Fruit fly (Drosophila melanogaster) whole organism, embryonic: ENCODE measurements around the gene Mlc-c.

Experiments used
- B-H2 ChIP-seq: fragments of 200-800 bp; sonication (Bioruptor generic); optimal IDR thresholded peaks from 2 replicates; lab custom pipeline; 2018; ENCODE audit warnings: missing biosample characterization, mild to moderate bottlenecking, missing genetic modification characterization
- BtbVII ChIP-seq: fragments of 200-800 bp; sonication (Bioruptor generic); optimal IDR thresholded peaks from 3 replicates; lab custom pipeline; 2017; ENCODE audit warnings: missing biosample characterization, mild to moderate bottlenecking, missing genetic modification characterization
- CG10979 ChIP-seq: fragments of 200-800 bp; sonication (Bioruptor generic); optimal IDR thresholded peaks from 2 replicates; lab custom pipeline; 2018; ENCODE audit warnings: missing biosample characterization, mild to moderate bottlenecking, missing genetic modification characterization, moderate library complexity
- CG11504 ChIP-seq: fragments of 200-800 bp; sonication (Bioruptor generic); optimal IDR thresholded peaks from 3 replicates; lab custom pipeline; 2019; ENCODE audit warnings: missing biosample characterization, mild to moderate bottlenecking, missing genetic modification characterization, moderate library complexity
- CG11695 ChIP-seq: fragments of 200-800 bp; sonication (Bioruptor generic); IDR thresholded peaks from 3 replicates; pipeline ENCODE4 v1.3.6; 2022; ENCODE audit warnings: missing biosample characterization, missing genetic modification characterization
- CG12155 ChIP-seq: fragments of 200-800 bp; sonication (Bioruptor generic); optimal IDR thresholded peaks from 3 replicates; lab custom pipeline; 2016; ENCODE audit warnings: missing biosample characterization, missing genetic modification characterization
- CG13424 ChIP-seq: fragments of 200-800 bp; sonication (Bioruptor generic); optimal IDR thresholded peaks from 2 replicates; lab custom pipeline; 2019; ENCODE audit warnings: missing biosample characterization, mild to moderate bottlenecking, missing genetic modification characterization, moderate library complexity
- CG13624 ChIP-seq: fragments of 200-800 bp; sonication (Bioruptor generic); optimal IDR thresholded peaks from 2 replicates; lab custom pipeline; 2016; ENCODE audit warnings: missing biosample characterization, missing genetic modification characterization
- CG14860 ChIP-seq: fragments of 200-800 bp; sonication (Bioruptor generic); IDR thresholded peaks from 3 replicates; pipeline ENCODE4 v1.3.6; 2022; ENCODE audit warnings: missing biosample characterization, missing genetic modification characterization; ENCODE audit not compliant: partially characterized antibody
- CG15011 ChIP-seq: fragments of 200-800 bp; sonication (Bioruptor generic); optimal IDR thresholded peaks from 3 replicates; lab custom pipeline; 2018; ENCODE audit warnings: missing biosample characterization, mild to moderate bottlenecking, missing genetic modification characterization
- CG15269 ChIP-seq: fragments of 200-800 bp; sonication (Bioruptor generic); optimal IDR thresholded peaks from 2 replicates; lab custom pipeline; 2018; ENCODE audit warnings: missing biosample characterization, mild to moderate bottlenecking, missing genetic modification characterization, moderate library complexity
- CG1603 ChIP-seq: fragments of 200-800 bp; sonication (Bioruptor generic); optimal IDR thresholded peaks from 2 replicates; lab custom pipeline; 2019; ENCODE audit warnings: missing biosample characterization, mild to moderate bottlenecking, missing genetic modification characterization, moderate library complexity
- CG17328 ChIP-seq: fragments of 200-800 bp; sonication (Bioruptor generic); IDR thresholded peaks from 2 replicates; pipeline ENCODE4 v1.3.6; 2022; ENCODE audit warnings: missing biosample characterization, missing genetic modification characterization
- CG17912 ChIP-seq: fragments of 200-800 bp; sonication (Bioruptor generic); optimal IDR thresholded peaks from 2 replicates; lab custom pipeline; 2018; ENCODE audit warnings: missing biosample characterization, mild to moderate bottlenecking, missing genetic modification characterization
- CG2120 ChIP-seq: fragments of 200-800 bp; sonication (Bioruptor generic); optimal IDR thresholded peaks from 3 replicates; lab custom pipeline; 2016; ENCODE audit warnings: missing biosample characterization, missing genetic modification characterization
- CG2129 ChIP-seq: fragments of 200-800 bp; sonication (Bioruptor generic); IDR thresholded peaks from 2 replicates; pipeline ENCODE4 v1.3.6; 2022; ENCODE audit warnings: missing biosample characterization, missing genetic modification characterization; ENCODE audit not compliant: partially characterized antibody
- CG2712 ChIP-seq: fragments of 200-800 bp; optimal IDR thresholded peaks from 3 replicates; lab custom pipeline; 2019; ENCODE audit warnings: missing biosample characterization, mild to moderate bottlenecking, missing genetic modification characterization, moderate library complexity
- CG32532 ChIP-seq: fragments of 200-800 bp; sonication (Bioruptor generic); IDR thresholded peaks from 2 replicates; pipeline ENCODE4 v1.3.6; 2022; ENCODE audit warnings: missing biosample characterization, missing genetic modification characterization
- CG33557 ChIP-seq: fragments of 200-800 bp; sonication (Bioruptor generic); optimal IDR thresholded peaks from 2 replicates; lab custom pipeline; 2019; ENCODE audit warnings: missing biosample characterization, mild to moderate bottlenecking, missing genetic modification characterization, moderate library complexity
- CG34376 ChIP-seq: fragments of 200-800 bp; sonication (Bioruptor generic); optimal IDR thresholded peaks from 2 replicates; lab custom pipeline; 2018; ENCODE audit warnings: missing biosample characterization, mild to moderate bottlenecking, missing genetic modification characterization
- CG4424 ChIP-seq: fragments of 200-800 bp; sonication (Bioruptor generic); optimal IDR thresholded peaks from 3 replicates; lab custom pipeline; 2016; ENCODE audit warnings: missing biosample characterization, missing genetic modification characterization
- CG4854 ChIP-seq: fragments of 200-800 bp; sonication (Bioruptor generic); optimal IDR thresholded peaks from 2 replicates; lab custom pipeline; 2016; ENCODE audit warnings: missing biosample characterization, missing genetic modification characterization, inconsistent platforms
- CG6683 ChIP-seq: fragments of 200-800 bp; sonication (Bioruptor generic); optimal IDR thresholded peaks from 2 replicates; lab custom pipeline; 2017; ENCODE audit warnings: missing biosample characterization, mild to moderate bottlenecking, missing genetic modification characterization, missing genetic modification reagents
- CG9932 ChIP-seq: fragments of 200-800 bp; sonication (Bioruptor generic); IDR thresholded peaks from 2 replicates; pipeline ENCODE4 v1.3.6; 2022; ENCODE audit warnings: missing biosample characterization, missing genetic modification characterization
- CrebB ChIP-seq: fragments of 200-800 bp; sonication (Bioruptor generic); optimal IDR thresholded peaks from 3 replicates; lab custom pipeline; 2018; ENCODE audit warnings: missing biosample characterization, mild to moderate bottlenecking, missing genetic modification characterization
- Dll ChIP-seq: fragments of 200-800 bp; sonication (Bioruptor generic); IDR thresholded peaks from 4 replicates; pipeline ENCODE4 v1.3.6; 2022; ENCODE audit warnings: missing biosample characterization, missing genetic modification characterization; ENCODE audit not compliant: partially characterized antibody
- E2f2 ChIP-seq: fragments of 200-800 bp; sonication (Bioruptor generic); IDR thresholded peaks from 2 replicates; pipeline ENCODE4 v1.3.6; 2022; ENCODE audit warnings: missing biosample characterization, missing genetic modification characterization
- Fer3 ChIP-seq: fragments of 200-800 bp; sonication (Bioruptor generic); optimal IDR thresholded peaks from 2 replicates; lab custom pipeline; 2018; ENCODE audit warnings: missing biosample characterization, mild to moderate bottlenecking, missing genetic modification characterization, moderate library complexity
- HmgD ChIP-seq: fragments of 200-800 bp; sonication (Bioruptor generic); optimal IDR thresholded peaks from 3 replicates; lab custom pipeline; 2016; ENCODE audit warnings: missing biosample characterization, missing genetic modification characterization
- HmgZ ChIP-seq: fragments of 200-800 bp; sonication (Bioruptor generic); optimal IDR thresholded peaks from 2 replicates; lab custom pipeline; 2018; ENCODE audit warnings: missing biosample characterization, mild to moderate bottlenecking, missing genetic modification characterization
- Hsf ChIP-seq: fragments of 200-800 bp; sonication (Bioruptor generic); optimal IDR thresholded peaks from 3 replicates; lab custom pipeline; 2016; ENCODE audit warnings: missing biosample characterization, missing genetic modification characterization
- Mrtf ChIP-seq: fragments of 200-800 bp; sonication (Bioruptor generic); IDR thresholded peaks from 3 replicates; pipeline ENCODE4 v1.3.6; 2022; ENCODE audit warnings: missing biosample characterization, missing genetic modification characterization
- Poxn ChIP-seq: fragments of 200-800 bp; sonication (Bioruptor generic); IDR thresholded peaks from 2 replicates; pipeline ENCODE4 v1.3.6; 2022; ENCODE audit warnings: missing biosample characterization, missing genetic modification characterization
- Sin3A ChIP-seq: fragments of >200 bp; optimal IDR thresholded peaks from 2 replicates; lab custom pipeline; 2018
- Sry-δ ChIP-seq: fragments of 200-800 bp; sonication (Bioruptor generic); optimal IDR thresholded peaks from 2 replicates; lab custom pipeline; 2016; ENCODE audit warnings: missing biosample characterization, missing genetic modification characterization
- Usf ChIP-seq: fragments of 200-800 bp; sonication (Bioruptor generic); optimal IDR thresholded peaks from 2 replicates; lab custom pipeline; 2017; ENCODE audit warnings: missing genotype, missing biosample characterization, missing genetic modification characterization
- ap ChIP-seq: fragments of 200-800 bp; sonication (Bioruptor generic); IDR thresholded peaks from 2 replicates; pipeline ENCODE4 v1.3.6; 2022; ENCODE audit warnings: missing biosample characterization, missing genetic modification characterization
- cato ChIP-seq: fragments of 200-800 bp; sonication (Bioruptor generic); optimal IDR thresholded peaks from 2 replicates; lab custom pipeline; 2016; ENCODE audit warnings: missing biosample characterization, missing genetic modification characterization, borderline replicate concordance
- dmrt99B ChIP-seq: fragments of 200-800 bp; sonication (Bioruptor generic); optimal IDR thresholded peaks from 2 replicates; lab custom pipeline; 2018; ENCODE audit warnings: missing biosample characterization, mild to moderate bottlenecking, missing genetic modification characterization, moderate library complexity
- dpn ChIP-seq, 2 experiments: fragments of 200-800 bp; sonication (Bioruptor generic); optimal IDR thresholded peaks; 3 replicates each; lab custom pipeline; 2016; ENCODE audit warnings: missing biosample characterization in 2 of 2, missing genetic modification characterization in 2 of 2
- en ChIP-seq: fragments of 200-800 bp; sonication (Bioruptor generic); optimal IDR thresholded peaks from 2 replicates; lab custom pipeline; 2016; ENCODE audit warnings: missing biosample characterization, missing genetic modification characterization
- fd64A ChIP-seq: fragments of 200-800 bp; sonication (Bioruptor generic); optimal IDR thresholded peaks from 3 replicates; lab custom pipeline; 2018; ENCODE audit warnings: missing biosample characterization, mild to moderate bottlenecking, missing genetic modification characterization
- gro ChIP-seq: fragments of 200-800 bp; sonication (Bioruptor generic); optimal IDR thresholded peaks from 2 replicates; lab custom pipeline; 2016; ENCODE audit warnings: missing biosample characterization, missing genetic modification characterization
- gsb-n ChIP-seq: fragments of 200-800 bp; sonication (Bioruptor generic); optimal IDR thresholded peaks from 3 replicates; lab custom pipeline; 2018; ENCODE audit warnings: missing biosample characterization, mild to moderate bottlenecking, missing genetic modification characterization
- inv ChIP-seq: fragments of 200-800 bp; sonication (Bioruptor generic); IDR thresholded peaks from 2 replicates; pipeline ENCODE4 v1.3.6; 2022; ENCODE audit warnings: missing biosample characterization, missing genetic modification characterization; ENCODE audit not compliant: partially characterized antibody
- mirr ChIP-seq: fragments of 200-800 bp; sonication (Bioruptor generic); optimal IDR thresholded peaks from 3 replicates; lab custom pipeline; 2018; ENCODE audit warnings: missing biosample characterization, mild to moderate bottlenecking, missing genetic modification characterization
- peb ChIP-seq: fragments of 200-800 bp; sonication (Bioruptor generic); IDR thresholded peaks from 2 replicates; pipeline ENCODE4 v1.3.6; 2022; ENCODE audit warnings: missing biosample characterization, missing genetic modification characterization
- pfk ChIP-seq: fragments of 200-800 bp; sonication (Bioruptor generic); optimal IDR thresholded peaks from 2 replicates; lab custom pipeline; 2018; ENCODE audit warnings: missing biosample characterization, mild to moderate bottlenecking, missing genetic modification characterization, moderate library complexity
- unc-4 ChIP-seq: fragments of 200-800 bp; sonication (Bioruptor generic); IDR thresholded peaks from 2 replicates; pipeline ENCODE4 v1.3.6; 2022; ENCODE audit warnings: missing biosample characterization, missing genetic modification characterization; ENCODE audit not compliant: partially characterized antibody
- wdn ChIP-seq: fragments of 200-800 bp; sonication (Bioruptor generic); IDR thresholded peaks from 2 replicates; pipeline ENCODE4 v1.3.6; 2022; ENCODE audit warnings: missing biosample characterization, missing genetic modification characterization
- zfh2 ChIP-seq: fragments of 200-800 bp; sonication (Bioruptor generic); optimal IDR thresholded peaks from 2 replicates; lab custom pipeline; 2016; ENCODE audit warnings: missing biosample characterization, missing genetic modification characterization

Gene Mlc-c

dm6 chrX:5604181-5604580 is 18.2 kb downstream of the Mlc-c start (continued):
- TF ChIP-seq CrebB (tag; lab: Kevin White, UChicago) (no peak), Sin3A (no peak), Dll (GFP tag; lab: Robert Waterston, UW) (no peak), Mrtf (GFP tag; lab: Robert Waterston, UW) (0 out of 3 replicates have a peak, but pooled peaks have one; percentile 21), dpn (GFP tag; optimal IDR thresholded peaks at IDR 0.05; lab: Kevin White, UChicago) (peak in 1 of 2 experiments; percentile 17), CG2712 (tag; lab: Kevin White, UChicago) (peak; percentile 58), CG13624 (GFP tag; lab: Kevin White, UChicago) (no peak), mirr (GFP tag; lab: Kevin White, UChicago) (no peak), CG4854 (no peak), CG4424 (GFP tag; lab: Kevin White, UChicago) (peak; percentile 31), pfk (no peak), B-H2 (GFP tag; lab: Kevin White, UChicago) (no peak), CG6683 (GFP tag; lab: Kevin White, UChicago) (no peak), fd64A (GFP tag; lab: Kevin White, UChicago) (no peak), HmgZ (tag; lab: Kevin White, UChicago) (no peak), Poxn (GFP tag; lab: Robert Waterston, UW) (no peak), CG17912 (GFP tag; lab: Kevin White, UChicago) (no peak), Hsf (GFP tag; lab: Kevin White, UChicago) (peak; percentile 20), CG15269 (tag; lab: Kevin White, UChicago) (no peak), CG11695 (no peak), inv (no peak), zfh2 (GFP tag; lab: Kevin White, UChicago) (peak; percentile 12)

DNA sequence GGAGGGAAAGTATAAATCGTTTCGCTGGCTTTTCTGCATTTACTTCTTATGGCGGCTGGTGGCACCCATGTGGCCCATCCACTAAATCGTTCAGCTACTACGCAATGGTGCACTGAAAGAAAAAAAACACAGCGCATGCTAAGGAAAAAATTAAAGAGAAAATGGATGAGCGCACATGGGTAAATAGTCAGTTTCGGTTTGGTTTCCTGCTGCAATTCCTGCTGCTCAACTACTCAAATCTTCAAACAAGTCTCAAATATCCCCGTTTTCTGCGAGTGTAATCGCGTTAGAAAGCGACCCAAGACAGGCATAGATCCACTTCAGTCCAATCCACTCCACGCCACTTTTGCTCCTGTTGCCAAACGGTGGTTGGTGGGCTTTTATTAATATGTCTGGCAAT is 19.3 kb downstream of the Mlc-c start:
- TF ChIP-seq fd64A (GFP tag; lab: Kevin White, UChicago) (no peak), unc-4 (no peak), dmrt99B (tag; lab: Kevin White, UChicago) (no peak), Usf (GFP tag; lab: Kevin White, UChicago) (no peak), CG17328 (peak; percentile 32; the same call in 1 of the 2 replicates), ap (GFP tag; lab: Robert Waterston, UW) (no peak), BtbVII (GFP tag; lab: Kevin White, UChicago) (no peak), cato (no peak), Sry-δ (GFP tag; lab: Kevin White, UChicago) (no peak), gro (GFP tag; lab: Kevin White, UChicago) (no peak), gsb-n (tag; lab: Kevin White, UChicago) (no peak), CG14860 (GFP tag; lab: Robert Waterston, UW) (no peak), wdn (GFP tag; lab: Robert Waterston, UW) (no peak), E2f2 (GFP tag; lab: Robert Waterston, UW) (no peak), Fer3 (tag; lab: Kevin White, UChicago) (no peak), CG34376 (GFP tag; lab: Kevin White, UChicago) (no peak), CG13424 (tag; lab: Kevin White, UChicago) (no peak), CG1603 (tag; lab: Kevin White, UChicago) (peak; percentile 20), HmgD (no peak), CG9932 (GFP tag; lab: Robert Waterston, UW) (no peak), CG2129 (GFP tag; lab: Robert Waterston, UW) (no peak), CG32532 (GFP tag; lab: Robert Waterston, UW) (no peak), en (GFP tag; lab: Kevin White, UChicago) (no peak), peb (GFP tag; lab: Robert Waterston, UW) (no peak), CG12155 (GFP tag; lab: Kevin White, UChicago) (no peak), CG2120 (no peak), CG33557 (no peak), CG15011 (GFP tag; lab: Kevin White, UChicago) (no peak), CG11504 (no peak), HmgZ (tag; lab: Kevin White, UChicago) (no peak), CG10979 (tag; lab: Kevin White, UChicago) (peak; percentile 2)
